Worm (Caenorhabditis elegans) whole organism, L1 larva: ENCODE measurements around the gene rbx-1.
A peak's percentile ranks its signal among the peaks of the same experiment; 100 is the strongest.

Experiments
- C04F5.9 ChIP-seq: sonication (generic microtip); optimal IDR thresholded peaks from 2 replicates; lab custom pipeline; 2016; ENCODE audit warnings: missing genetic modification characterization, missing compliant biosample characterization
- C16A3.4 ChIP-seq: fragments of 150-350 bp; optimal IDR thresholded peaks from 2 replicates; lab custom pipeline; 2014; ENCODE audit warnings: missing biosample characterization, missing genetic modification characterization
- C34B4.2 ChIP-seq: sonication (generic microtip); optimal IDR thresholded peaks from 2 replicates; lab custom pipeline; 2017; ENCODE audit warnings: mild to moderate bottlenecking, missing genetic modification characterization, missing compliant biosample characterization
- aly-2 ChIP-seq: fragments of 150-350 bp; optimal IDR thresholded peaks from 2 replicates; lab custom pipeline; 2014; ENCODE audit warnings: missing biosample characterization, missing genetic modification characterization
- ama-1 ChIP-seq: fragments of 150-350 bp; optimal IDR thresholded peaks from 2 replicates; lab custom pipeline; 2014
- blmp-1 ChIP-seq: fragments of 150-350 bp; optimal IDR thresholded peaks from 2 replicates; lab custom pipeline; 2014; ENCODE audit warnings: missing biosample characterization, missing genetic modification characterization
- ceh-63 ChIP-seq: fragments of 200-800 bp; sonication (Bioruptor generic); optimal IDR thresholded peaks from 2 replicates; lab custom pipeline; 2018; ENCODE audit warnings: mild to moderate bottlenecking, missing genetic modification characterization, missing compliant biosample characterization
- ceh-8 ChIP-seq: fragments of 200-800 bp; sonication (Bioruptor generic); optimal IDR thresholded peaks from 2 replicates; lab custom pipeline; 2018; ENCODE audit warnings: mild to moderate bottlenecking, missing genetic modification characterization, moderate library complexity, missing compliant biosample characterization
- ceh-82 ChIP-seq, 3 experiments: fragments of 150-350 bp in 1 of 3; sonication (generic microtip) in 2 of 3; optimal IDR thresholded peaks; 2 replicates each; lab custom pipeline; 2014 to 2017; ENCODE audit warnings: missing biosample characterization in 3 of 3, missing genetic modification characterization in 3 of 3
- dpl-1 ChIP-seq, 3 experiments: fragments of 150-350 bp in 2 of 3; sonication (generic microtip) in 1 of 3; optimal IDR thresholded peaks; 2 replicates each; lab custom pipeline; 2014 to 2017; ENCODE audit warnings: missing biosample characterization in 3 of 3, missing genetic modification characterization in 3 of 3, missing genetic modification reagents in 3 of 3
- efl-1 ChIP-seq, 4 experiments: fragments of 150-350 bp; optimal IDR thresholded peaks in 3 of 4; peaks in 1 of 4; 1 replicate in 1 of 4; 2 replicates in 3 of 4; lab custom pipeline; 2014; ENCODE audit warnings: missing biosample characterization in 2 of 4, missing genetic modification characterization in 2 of 4, missing genetic modification reagents in 2 of 4
- elt-2 ChIP-seq: sonication (generic microtip); optimal IDR thresholded peaks from 2 replicates; lab custom pipeline; 2016; ENCODE audit warnings: missing genetic modification characterization, mild to moderate bottlenecking, inconsistent platforms, missing compliant biosample characterization, missing genetic modification reagents
- ets-5 ChIP-seq: fragments of 200-800 bp; sonication (Bioruptor generic); IDR thresholded peaks from 2 replicates; pipeline ENCODE4 v1.3.6; 2022; ENCODE audit warnings: missing genetic modification characterization, missing compliant biosample characterization
- fkh-4 ChIP-seq: sonication (generic microtip); optimal IDR thresholded peaks from 2 replicates; lab custom pipeline; 2016; ENCODE audit warnings: missing compliant biosample characterization, missing genetic modification characterization, borderline replicate concordance
- fkh-8 ChIP-seq: sonication (generic microtip); optimal IDR thresholded peaks from 2 replicates; lab custom pipeline; 2016; ENCODE audit warnings: mild to moderate bottlenecking, missing genetic modification characterization, missing compliant biosample characterization
- grh-1 ChIP-seq: fragments of 200-800 bp; sonication (Bioruptor generic); IDR thresholded peaks from 2 replicates; pipeline ENCODE4 v1.3.6; 2022; ENCODE audit warnings: missing genetic modification reagents, missing genetic modification characterization, missing compliant biosample characterization
- hlh-17 ChIP-seq: fragments of 200-800 bp; sonication (Bioruptor generic); optimal IDR thresholded peaks from 2 replicates; lab custom pipeline; 2018; ENCODE audit warnings: missing genetic modification characterization, mild to moderate bottlenecking, missing compliant biosample characterization, moderate library complexity, borderline replicate concordance
- hlh-4 ChIP-seq: sonication (generic microtip); optimal IDR thresholded peaks from 2 replicates; lab custom pipeline; 2016; ENCODE audit warnings: mild to moderate bottlenecking, missing genetic modification characterization, missing compliant biosample characterization
- irx-1 ChIP-seq: sonication (generic microtip); optimal IDR thresholded peaks from 2 replicates; lab custom pipeline; 2016; ENCODE audit warnings: missing genetic modification characterization, missing compliant biosample characterization
- lin-13 ChIP-seq: fragments of 150-350 bp; optimal IDR thresholded peaks from 2 replicates; lab custom pipeline; 2014; ENCODE audit warnings: missing biosample characterization, missing genetic modification reagents, missing genetic modification characterization
- lin-14 ChIP-seq: fragments of 200-800 bp; sonication (Bioruptor generic); optimal IDR thresholded peaks from 2 replicates; lab custom pipeline; 2018; ENCODE audit warnings: mild to moderate bottlenecking, missing genetic modification characterization, moderate library complexity, missing compliant biosample characterization
- lin-15B ChIP-seq: fragments of 150-350 bp; sonication (generic microtip); optimal IDR thresholded peaks from 3 replicates; lab custom pipeline; 2014; ENCODE audit warnings: missing biosample characterization, missing genetic modification characterization
- lin-35 ChIP-seq, 2 experiments: fragments of 150-350 bp; optimal IDR thresholded peaks; 2 replicates each; lab custom pipeline; 2014; ENCODE audit warnings: missing biosample characterization in 2 of 2, missing genetic modification characterization in 2 of 2, missing genetic modification reagents in 2 of 2
- lin-39 ChIP-seq: fragments of 150-350 bp; optimal IDR thresholded peaks from 2 replicates; lab custom pipeline; 2014; ENCODE audit warnings: missing biosample characterization, missing genetic modification reagents, missing genetic modification characterization
- lsy-2 ChIP-seq, 2 experiments: fragments of 150-350 bp; optimal IDR thresholded peaks; 2 replicates each; lab custom pipeline; 2014; ENCODE audit warnings: missing biosample characterization in 2 of 2, missing genetic modification characterization in 2 of 2
- mef-2 ChIP-seq: fragments of 150-350 bp; optimal IDR thresholded peaks from 2 replicates; lab custom pipeline; 2014; ENCODE audit warnings: missing biosample characterization, missing genetic modification characterization
- nhr-12 ChIP-seq: sonication (generic microtip); optimal IDR thresholded peaks from 2 replicates; lab custom pipeline; 2017; ENCODE audit warnings: missing biosample characterization, missing genetic modification characterization
- nhr-20 ChIP-seq: sonication (generic microtip); optimal IDR thresholded peaks from 2 replicates; lab custom pipeline; 2016; ENCODE audit warnings: mild to moderate bottlenecking, missing genetic modification characterization, missing compliant biosample characterization
- nhr-28 ChIP-seq: fragments of 150-350 bp; optimal IDR thresholded peaks from 2 replicates; lab custom pipeline; 2014; ENCODE audit warnings: missing biosample characterization, missing genetic modification characterization
- nhr-71 ChIP-seq: sonication (generic microtip); optimal IDR thresholded peaks from 2 replicates; lab custom pipeline; 2016; ENCODE audit warnings: mild to moderate bottlenecking, missing genetic modification characterization, moderate library complexity, missing compliant biosample characterization
- nhr-76 ChIP-seq: sonication (generic microtip); optimal IDR thresholded peaks from 2 replicates; lab custom pipeline; 2017; ENCODE audit warnings: missing biosample characterization, missing genetic modification characterization
- nhr-85 ChIP-seq: sonication (generic microtip); peaks from one replicate; lab custom pipeline; 2016; ENCODE audit warnings: missing genetic modification characterization, inconsistent platforms, missing compliant biosample characterization
- nhr-90 ChIP-seq: sonication (generic microtip); optimal IDR thresholded peaks from 2 replicates; lab custom pipeline; 2016; ENCODE audit warnings: mild to moderate bottlenecking, missing genetic modification characterization, missing compliant biosample characterization; ENCODE audit not compliant: poor library complexity
- pag-3 ChIP-seq: sonication (generic microtip); optimal IDR thresholded peaks from 2 replicates; lab custom pipeline; 2017; ENCODE audit warnings: missing genetic modification characterization, mild to moderate bottlenecking, missing compliant biosample characterization, antibody characterized with exemption, borderline replicate concordance; ENCODE audit not compliant: insufficient read depth
- rnt-1 ChIP-seq: sonication (generic microtip); optimal IDR thresholded peaks from 2 replicates; lab custom pipeline; 2016; ENCODE audit warnings: mild to moderate bottlenecking, missing genetic modification characterization, moderate library complexity, missing compliant biosample characterization
- snpc-4 ChIP-seq: fragments of 150-350 bp; optimal IDR thresholded peaks from 2 replicates; lab custom pipeline; 2014; ENCODE audit warnings: missing biosample characterization, missing genetic modification characterization
- snu-23 ChIP-seq: sonication (generic microtip); optimal IDR thresholded peaks from 2 replicates; lab custom pipeline; 2016; ENCODE audit warnings: missing genetic modification characterization, missing compliant biosample characterization
- sup-37 ChIP-seq: fragments of 200-800 bp; sonication (Bioruptor generic); optimal IDR thresholded peaks from 2 replicates; lab custom pipeline; 2018; ENCODE audit warnings: mild to moderate bottlenecking, missing genetic modification characterization, missing compliant biosample characterization
- swsn-7 ChIP-seq: sonication (generic microtip); optimal IDR thresholded peaks from 2 replicates; lab custom pipeline; 2016; ENCODE audit warnings: missing genetic modification characterization, missing compliant biosample characterization
- unc-30 ChIP-seq: sonication (generic microtip); optimal IDR thresholded peaks from 2 replicates; lab custom pipeline; 2017; ENCODE audit warnings: missing biosample characterization, missing genetic modification characterization
- xbp-1 ChIP-seq: sonication (generic microtip); optimal IDR thresholded peaks from 2 replicates; lab custom pipeline; 2016; ENCODE audit warnings: missing genetic modification characterization, missing compliant biosample characterization
- zip-4 ChIP-seq: fragments of 200-800 bp; sonication (Bioruptor generic); optimal IDR thresholded peaks from 2 replicates; lab custom pipeline; 2018; ENCODE audit warnings: mild to moderate bottlenecking, missing genetic modification characterization, moderate library complexity, missing compliant biosample characterization
- ztf-11 ChIP-seq, 2 experiments: sonication (generic microtip); optimal IDR thresholded peaks; 2 replicates each; lab custom pipeline; 2016 to 2017; ENCODE audit warnings: missing genetic modification characterization in 2 of 2, missing biosample characterization in 1 of 2, missing compliant biosample characterization in 1 of 2
- ztf-4 ChIP-seq: fragments of 150-350 bp; optimal IDR thresholded peaks from 2 replicates; lab custom pipeline; 2014; ENCODE audit warnings: missing biosample characterization, missing genetic modification characterization

The rbx-1 gene

DNA sequence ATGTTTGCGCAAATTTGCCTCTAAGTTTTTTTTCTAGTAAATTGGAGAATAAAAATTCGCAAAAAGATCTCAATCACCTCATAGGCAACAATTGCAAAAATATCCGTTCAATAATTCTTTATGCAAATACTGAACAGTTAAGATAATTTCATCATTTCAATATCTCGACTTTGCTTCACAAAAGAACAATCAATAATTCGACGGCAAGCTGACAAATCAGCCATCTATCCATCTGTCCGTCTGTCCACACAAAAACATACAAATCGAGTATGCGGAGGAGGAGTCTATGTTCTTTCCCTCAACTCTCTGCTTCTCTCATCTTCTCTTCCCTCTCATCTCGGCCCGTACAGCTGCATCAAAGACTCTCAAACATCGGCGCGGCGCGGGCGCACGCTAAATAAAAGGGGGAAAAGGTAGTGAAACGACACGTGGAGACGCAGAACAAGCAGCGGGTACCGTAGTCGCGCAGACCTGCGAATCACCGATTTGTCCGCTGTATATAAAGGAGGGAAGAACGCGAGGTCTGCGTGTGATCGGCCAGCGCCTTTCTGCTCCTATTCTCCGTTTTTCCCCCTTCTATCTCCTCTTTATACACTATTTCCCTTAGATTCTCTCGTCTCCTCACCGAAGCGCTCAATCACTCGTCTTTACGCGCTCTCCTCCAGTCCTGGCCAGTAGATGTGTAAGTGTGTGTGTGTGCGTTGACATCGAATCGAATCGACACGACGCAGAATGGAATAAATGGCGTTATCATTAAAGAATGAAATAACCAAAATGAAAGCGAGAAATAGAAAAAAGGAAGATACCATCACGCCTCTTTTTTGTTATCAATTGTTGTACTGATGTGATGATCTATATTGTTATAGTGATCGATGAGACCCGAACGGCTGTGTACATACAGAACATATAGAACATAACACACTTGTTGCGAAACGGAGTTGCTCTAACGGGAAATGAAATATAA, 40.7 kb upstream of the rbx-1 start (continued):
- peak; percentile 100 for TF ChIP-seq lin-14 (GFP tag; lab: Kevin White, UChicago)
- no peak for TF ChIP-seq C34B4.2 (tag; lab: Kevin White, UChicago)
- peak; percentile 11 for TF ChIP-seq nhr-12 (tag; lab: Kevin White, UChicago)
- peak; percentile 96 for TF ChIP-seq nhr-85 (tag; lab: Kevin White, UChicago)
- peak; percentile 65 for TF ChIP-seq sup-37 (GFP tag; lab: Kevin White, UChicago)
- no peak for TF ChIP-seq unc-30
- TF ChIP-seq nhr-28 (tag; lab: Kevin White, UChicago), result no peak
- peak; percentile 87 for TF ChIP-seq irx-1
- peak; percentile 89 for TF ChIP-seq nhr-90 (tag; lab: Kevin White, UChicago)
- peak; percentile 65 to 77 (median 68) for TF ChIP-seq dpl-1 (GFP tag; optimal IDR thresholded peaks at IDR 0.05; lab: Kevin White, UChicago)
- peak; percentile 100 for TF ChIP-seq ama-1 (lab: Kevin White, UChicago)
- peak; percentile 60 for TF ChIP-seq C04F5.9 (tag; lab: Kevin White, UChicago)
- TF ChIP-seq zip-4 (GFP tag; lab: Kevin White, UChicago), result peak; percentile 67
- TF ChIP-seq lin-13 (GFP tag; lab: Kevin White, UChicago), result peak; percentile 88
- peak; percentile 91 for TF ChIP-seq elt-2 (tag; lab: Kevin White, UChicago)
- TF ChIP-seq blmp-1, result peak; percentile 89
- TF ChIP-seq lin-39 (tag; lab: Kevin White, UChicago), result peak; percentile 24
- TF ChIP-seq lsy-2 (tag; optimal IDR thresholded peaks at IDR 0.05; lab: Kevin White, UChicago), result peak; percentile 95 to 99
- no peak; the same call in none of the 2 replicates for TF ChIP-seq grh-1
- peak; percentile 91 for TF ChIP-seq aly-2
- peak; percentile 80 for TF ChIP-seq snpc-4
- peak; percentile 98 for TF ChIP-seq xbp-1 (tag; lab: Kevin White, UChicago)
- TF ChIP-seq pag-3 (tag; lab: Kevin White, UChicago), result no peak
- peak; percentile 40 for TF ChIP-seq fkh-4 (tag; lab: Kevin White, UChicago)
- TF ChIP-seq ceh-8 (GFP tag; lab: Kevin White, UChicago), result peak; percentile 88
- TF ChIP-seq efl-1 (optimal IDR thresholded peaks at IDR 0.05; lab: Kevin White, UChicago), result peak; percentile 82 to 84
- TF ChIP-seq efl-1 (GFP tag; optimal IDR thresholded peaks at IDR 0.05 in 1 of 2; lab: Kevin White, UChicago), result peak; percentile 63 to 95
- TF ChIP-seq ztf-11 (tag; optimal IDR thresholded peaks at IDR 0.05; lab: Kevin White, UChicago), result peak in 1 of 2 experiments; percentile 82
- TF ChIP-seq ets-5, result no peak
- no peak for TF ChIP-seq hlh-4 (tag; lab: Kevin White, UChicago)
- peak; percentile 92 for TF ChIP-seq nhr-76 (tag; lab: Kevin White, UChicago)
- peak; percentile 99 for TF ChIP-seq fkh-8 (tag; lab: Kevin White, UChicago)
- TF ChIP-seq mef-2 (tag; lab: Kevin White, UChicago), result peak; percentile 82
- no peak for TF ChIP-seq hlh-17 (GFP tag; lab: Kevin White, UChicago)

DNA sequence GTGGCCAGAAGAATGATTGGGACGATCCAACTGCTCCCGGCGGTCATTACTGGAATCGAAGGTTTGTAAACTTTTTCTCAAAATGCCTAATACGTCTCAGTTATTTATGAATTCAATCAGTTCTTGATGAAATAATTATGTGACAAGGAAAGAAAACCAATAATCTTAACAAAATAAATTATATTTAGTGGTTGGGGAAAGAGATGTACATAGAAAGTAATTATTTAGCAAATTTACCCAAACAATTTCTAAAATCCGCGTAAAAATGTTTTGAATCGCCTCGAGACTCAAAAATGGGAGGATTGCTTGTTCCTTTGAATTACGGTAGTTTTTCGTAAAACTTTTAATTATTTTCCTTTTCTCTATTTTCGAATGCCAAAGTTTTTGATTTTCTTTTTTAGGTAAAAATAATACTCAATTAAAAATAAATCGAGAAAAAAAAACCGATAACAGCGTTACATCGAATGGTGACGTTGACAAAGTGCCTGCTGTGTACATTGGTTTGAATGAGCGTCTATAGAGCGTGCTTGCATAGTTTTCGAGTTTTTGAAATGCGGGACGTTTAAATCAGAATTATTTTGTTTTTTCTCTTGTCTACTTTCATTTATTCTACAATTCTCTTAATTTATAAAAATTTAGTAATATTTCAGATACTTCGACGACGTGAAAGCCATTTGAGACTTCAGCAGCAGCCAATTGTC, 39.3 kb upstream of the rbx-1 start, which contains the start of the genes aagr-3 and drap-1:
Gene aagr-3 (minus strand): TSS at position 51 of the 701 bp plus-strand sequence.
Gene drap-1 (plus strand): TSS at position 645 of the 701 bp plus-strand sequence.
- no peak for TF ChIP-seq aly-2
- TF ChIP-seq xbp-1 (tag; lab: Kevin White, UChicago), result peak; percentile 99
- peak; percentile 37 for TF ChIP-seq ama-1 (lab: Kevin White, UChicago)
- peak; percentile 51 for TF ChIP-seq snu-23 (GFP tag; lab: Kevin White, UChicago)
- TF ChIP-seq hlh-17 (GFP tag; lab: Kevin White, UChicago), result no peak
- peak; percentile 52 for TF ChIP-seq nhr-85 (tag; lab: Kevin White, UChicago)
- peak; percentile 48 for TF ChIP-seq nhr-20 (tag; lab: Kevin White, UChicago)
- TF ChIP-seq ceh-82 (tag; optimal IDR thresholded peaks at IDR 0.05; lab: Kevin White, UChicago), result peak in 1 of 3 experiments; percentile 31
- TF ChIP-seq C16A3.4 (tag; lab: Kevin White, UChicago), result peak; percentile 76
- peak; percentile 79 to 89 for TF ChIP-seq lin-35 (GFP tag; optimal IDR thresholded peaks at IDR 0.05; lab: Kevin White, UChicago)
- peak; percentile 12 for TF ChIP-seq ztf-4 (tag; lab: Kevin White, UChicago)
- peak; percentile 36 for TF ChIP-seq swsn-7
- peak; percentile 12 for TF ChIP-seq rnt-1
- peak; percentile 56 for TF ChIP-seq lin-15B
- no peak for TF ChIP-seq ceh-63 (GFP tag; lab: Kevin White, UChicago)
- TF ChIP-seq nhr-90 (tag; lab: Kevin White, UChicago), result peak; percentile 50
- no peak for TF ChIP-seq hlh-4 (tag; lab: Kevin White, UChicago)
- TF ChIP-seq nhr-71 (tag; lab: Kevin White, UChicago), result peak; percentile 63
- TF ChIP-seq lsy-2 (tag; optimal IDR thresholded peaks at IDR 0.05; lab: Kevin White, UChicago), result peak; percentile 51 to 88
- peak; percentile 21 to 71 for TF ChIP-seq efl-1 (optimal IDR thresholded peaks at IDR 0.05; lab: Kevin White, UChicago)
- TF ChIP-seq efl-1 (GFP tag; optimal IDR thresholded peaks at IDR 0.05 in 1 of 2; lab: Kevin White, UChicago), result peak; percentile 80 to 97
- peak; percentile 52 to 84 (median 75) for TF ChIP-seq dpl-1 (GFP tag; optimal IDR thresholded peaks at IDR 0.05; lab: Kevin White, UChicago)
- peak; percentile 67 for TF ChIP-seq blmp-1
- peak; percentile 58 for TF ChIP-seq lin-14 (GFP tag; lab: Kevin White, UChicago)
